Worm (Caenorhabditis elegans) whole organism, late embryonic: ENCODE results near the gene cox-11.

ENCODE experiments used
- C38D4.7 ChIP-seq: fragments of 200-800 bp; sonication (Bioruptor generic); optimal IDR thresholded peaks from 2 replicates; lab custom pipeline; 2018; ENCODE audit warnings: mild to moderate bottlenecking, missing genetic modification characterization, moderate library complexity, missing compliant biosample characterization
- K09A11.1 ChIP-seq: sonication (generic microtip); optimal IDR thresholded peaks from 2 replicates; lab custom pipeline; 2017; ENCODE audit warnings: antibody characterized with exemption, mild to moderate bottlenecking, missing genetic modification characterization, missing compliant biosample characterization; ENCODE audit not compliant: insufficient read depth
- ahr-1 ChIP-seq: sonication (generic microtip); optimal IDR thresholded peaks from 2 replicates; lab custom pipeline; 2016; ENCODE audit warnings: missing genetic modification characterization, missing compliant biosample characterization
- ama-1 ChIP-seq: fragments of 150-350 bp; optimal IDR thresholded peaks from 2 replicates; lab custom pipeline; 2014
- ceh-14 ChIP-seq: sonication (generic microtip); optimal IDR thresholded peaks from 2 replicates; lab custom pipeline; 2016; ENCODE audit warnings: missing genotype, missing genetic modification characterization, missing compliant biosample characterization
- ceh-18 ChIP-seq: sonication (generic microtip); optimal IDR thresholded peaks from 2 replicates; lab custom pipeline; 2016; ENCODE audit warnings: missing genetic modification characterization, missing compliant biosample characterization
- ceh-19 ChIP-seq: fragments of 200-800 bp; sonication (Bioruptor generic); optimal IDR thresholded peaks from 2 replicates; lab custom pipeline; 2018; ENCODE audit warnings: mild to moderate bottlenecking, missing genetic modification characterization, missing compliant biosample characterization
- ceh-22 ChIP-seq: sonication (generic microtip); optimal IDR thresholded peaks from 2 replicates; lab custom pipeline; 2017; ENCODE audit warnings: missing biosample characterization, missing genetic modification characterization
- ceh-24 ChIP-seq: sonication (generic microtip); optimal IDR thresholded peaks from 2 replicates; lab custom pipeline; 2016; ENCODE audit warnings: mild to moderate bottlenecking, missing genetic modification characterization, missing compliant biosample characterization
- ceh-30 ChIP-seq: fragments of 150-350 bp; optimal IDR thresholded peaks from 2 replicates; lab custom pipeline; 2014; ENCODE audit warnings: missing biosample characterization, missing genetic modification characterization
- ceh-31 ChIP-seq: sonication (generic microtip); optimal IDR thresholded peaks from 2 replicates; lab custom pipeline; 2016; ENCODE audit warnings: missing genetic modification characterization, missing compliant biosample characterization
- ceh-34 ChIP-seq: sonication (generic microtip); optimal IDR thresholded peaks from 2 replicates; lab custom pipeline; 2016; ENCODE audit warnings: mild to moderate bottlenecking, missing genetic modification characterization, missing compliant biosample characterization
- ceh-45 ChIP-seq: fragments of 200-800 bp; sonication (Bioruptor generic); IDR thresholded peaks from 2 replicates; pipeline ENCODE4 v1.3.6; 2022; ENCODE audit warnings: missing genetic modification reagents, missing genetic modification characterization, missing compliant biosample characterization
- ceh-6 ChIP-seq: fragments of 200-800 bp; sonication (Bioruptor generic); optimal IDR thresholded peaks from 2 replicates; lab custom pipeline; 2018; ENCODE audit warnings: mild to moderate bottlenecking, missing genetic modification characterization, missing compliant biosample characterization
- ceh-9 ChIP-seq: sonication (generic microtip); optimal IDR thresholded peaks from 2 replicates; lab custom pipeline; 2016; ENCODE audit warnings: mild to moderate bottlenecking, missing genetic modification characterization, inconsistent platforms, missing compliant biosample characterization
- che-1 ChIP-seq: sonication (generic microtip); optimal IDR thresholded peaks from 2 replicates; lab custom pipeline; 2016; ENCODE audit warnings: mild to moderate bottlenecking, missing genetic modification characterization, missing compliant biosample characterization
- dve-1 ChIP-seq: sonication (generic microtip); optimal IDR thresholded peaks from 2 replicates; lab custom pipeline; 2017; ENCODE audit warnings: antibody characterized with exemption, mild to moderate bottlenecking, missing genetic modification characterization, missing compliant biosample characterization
- elt-2 ChIP-seq: sonication (generic microtip); optimal IDR thresholded peaks from 2 replicates; lab custom pipeline; 2016; ENCODE audit warnings: missing genetic modification reagents, missing genetic modification characterization, missing compliant biosample characterization
- elt-4 ChIP-seq: sonication (generic microtip); optimal IDR thresholded peaks from 2 replicates; lab custom pipeline; 2016; ENCODE audit warnings: missing genetic modification characterization, missing compliant biosample characterization
- ets-4 ChIP-seq: sonication (generic microtip); optimal IDR thresholded peaks from 2 replicates; lab custom pipeline; 2016; ENCODE audit warnings: missing genetic modification characterization, missing compliant biosample characterization
- eyg-1 ChIP-seq: sonication (generic microtip); optimal IDR thresholded peaks from 2 replicates; lab custom pipeline; 2016; ENCODE audit warnings: missing genotype, missing genetic modification characterization, missing compliant biosample characterization
- fax-1 ChIP-seq: sonication (generic microtip); optimal IDR thresholded peaks from 2 replicates; lab custom pipeline; 2016; ENCODE audit warnings: missing genotype, missing genetic modification characterization, missing compliant biosample characterization
- fkh-10 ChIP-seq: fragments of 150-350 bp; optimal IDR thresholded peaks from 2 replicates; lab custom pipeline; 2014; ENCODE audit warnings: missing biosample characterization, missing genetic modification reagents, missing genetic modification characterization
- fkh-6 ChIP-seq: sonication (generic microtip); optimal IDR thresholded peaks from 2 replicates; lab custom pipeline; 2016; ENCODE audit warnings: missing genetic modification characterization, missing compliant biosample characterization
- gmeb-2 ChIP-seq: sonication (generic microtip); optimal IDR thresholded peaks from 2 replicates; lab custom pipeline; 2016; ENCODE audit warnings: missing genetic modification characterization, inconsistent platforms, missing compliant biosample characterization
- hlh-15 ChIP-seq: sonication (generic microtip); optimal IDR thresholded peaks from 2 replicates; lab custom pipeline; 2016; ENCODE audit warnings: missing genetic modification characterization, missing compliant biosample characterization
- hlh-30 ChIP-seq: sonication (generic microtip); optimal IDR thresholded peaks from 2 replicates; lab custom pipeline; 2017; ENCODE audit warnings: antibody characterized with exemption, missing genetic modification characterization, missing compliant biosample characterization; ENCODE audit not compliant: insufficient read depth
- hlh-8 ChIP-seq: sonication (generic microtip); optimal IDR thresholded peaks from 2 replicates; lab custom pipeline; 2016; ENCODE audit warnings: missing genotype, missing genetic modification characterization, missing compliant biosample characterization
- madf-2 ChIP-seq: sonication (generic microtip); optimal IDR thresholded peaks from 2 replicates; lab custom pipeline; 2017; ENCODE audit warnings: missing genetic modification characterization, missing compliant biosample characterization
- mec-3 ChIP-seq: sonication (generic microtip); optimal IDR thresholded peaks from 2 replicates; lab custom pipeline; 2016; ENCODE audit warnings: borderline replicate concordance, missing genetic modification characterization, missing compliant biosample characterization
- nhr-11 ChIP-seq: fragments of 150-350 bp; optimal IDR thresholded peaks from 2 replicates; lab custom pipeline; 2014; ENCODE audit warnings: missing biosample characterization, missing genetic modification characterization
- nhr-232 ChIP-seq: sonication (generic microtip); optimal IDR thresholded peaks from 2 replicates; lab custom pipeline; 2016; ENCODE audit warnings: missing genetic modification characterization, missing compliant biosample characterization
- npax-4 ChIP-seq: sonication (generic microtip); optimal IDR thresholded peaks from 2 replicates; lab custom pipeline; 2016; ENCODE audit warnings: missing genetic modification characterization, missing compliant biosample characterization
- odd-2 ChIP-seq: sonication (generic microtip); optimal IDR thresholded peaks from 2 replicates; lab custom pipeline; 2017; ENCODE audit warnings: antibody characterized with exemption, mild to moderate bottlenecking, missing genetic modification characterization, missing compliant biosample characterization
- pat-9 ChIP-seq: fragments of 200-800 bp; sonication (Bioruptor generic); optimal IDR thresholded peaks from 2 replicates; lab custom pipeline; 2018; ENCODE audit warnings: mild to moderate bottlenecking, missing genetic modification characterization, moderate library complexity, missing compliant biosample characterization
- pax-1 ChIP-seq: fragments of 150-350 bp; optimal IDR thresholded peaks from 2 replicates; lab custom pipeline; 2014; ENCODE audit warnings: missing biosample characterization, missing genetic modification characterization
- pha-2 ChIP-seq: sonication (generic microtip); optimal IDR thresholded peaks from 2 replicates; lab custom pipeline; 2017; ENCODE audit warnings: mild to moderate bottlenecking, missing genetic modification characterization, missing compliant biosample characterization
- pha-4 ChIP-seq: fragments of 150-350 bp; optimal IDR thresholded peaks from 2 replicates; lab custom pipeline; 2018; ENCODE audit warnings: missing biosample characterization, missing genetic modification reagents, missing genetic modification characterization
- pqm-1 ChIP-seq: sonication (generic microtip); optimal IDR thresholded peaks from 2 replicates; lab custom pipeline; 2016; ENCODE audit warnings: missing genetic modification characterization, missing compliant biosample characterization
- pros-1 ChIP-seq: fragments of 150-350 bp; optimal IDR thresholded peaks from 2 replicates; lab custom pipeline; 2014; ENCODE audit warnings: missing biosample characterization, missing genetic modification reagents, missing genetic modification characterization
- ref-2 ChIP-seq: sonication (generic microtip); optimal IDR thresholded peaks from 2 replicates; lab custom pipeline; 2016; ENCODE audit warnings: missing genetic modification characterization, missing compliant biosample characterization
- rnt-1 ChIP-seq: sonication (generic microtip); optimal IDR thresholded peaks from 2 replicates; lab custom pipeline; 2016; ENCODE audit warnings: missing genetic modification characterization, missing compliant biosample characterization
- sdc-2 ChIP-seq: sonication (generic microtip); optimal IDR thresholded peaks from 2 replicates; lab custom pipeline; 2016; ENCODE audit warnings: missing genotype, missing genetic modification characterization, missing compliant biosample characterization
- sox-2 ChIP-seq: fragments of 200-800 bp; sonication (Bioruptor generic); IDR thresholded peaks from 2 replicates; pipeline ENCODE4 v1.3.6; 2022; ENCODE audit warnings: missing genetic modification reagents, missing genetic modification characterization, missing compliant biosample characterization
- syd-9 ChIP-seq: sonication (generic microtip); optimal IDR thresholded peaks from 2 replicates; lab custom pipeline; 2016; ENCODE audit warnings: mild to moderate bottlenecking, missing genetic modification characterization, moderate library complexity, missing compliant biosample characterization
- tbx-2 ChIP-seq: sonication (generic microtip); optimal IDR thresholded peaks from 2 replicates; lab custom pipeline; 2016; ENCODE audit warnings: missing genetic modification characterization, missing compliant biosample characterization
- ttx-3 ChIP-seq: sonication (generic microtip); optimal IDR thresholded peaks from 2 replicates; lab custom pipeline; 2016; ENCODE audit warnings: missing genetic modification reagents, missing genetic modification characterization, missing compliant biosample characterization
- unc-42 ChIP-seq: sonication (generic microtip); optimal IDR thresholded peaks from 2 replicates; lab custom pipeline; 2016; ENCODE audit warnings: missing genotype, missing genetic modification characterization, missing compliant biosample characterization
- unc-55 ChIP-seq: sonication (generic microtip); optimal IDR thresholded peaks from 2 replicates; lab custom pipeline; 2017; ENCODE audit warnings: missing biosample characterization, missing genetic modification reagents, missing genetic modification characterization
- unc-86 ChIP-seq: sonication (generic microtip); optimal IDR thresholded peaks from 2 replicates; lab custom pipeline; 2016; ENCODE audit warnings: missing genetic modification characterization, missing compliant biosample characterization
- zip-5 ChIP-seq: sonication (generic microtip); optimal IDR thresholded peaks from 2 replicates; lab custom pipeline; 2016; ENCODE audit warnings: missing genetic modification characterization, missing compliant biosample characterization
- ztf-16 ChIP-seq: sonication (generic microtip); optimal IDR thresholded peaks from 2 replicates; lab custom pipeline; 2017; ENCODE audit warnings: missing genetic modification characterization, missing compliant biosample characterization

Gene cox-11

DNA sequence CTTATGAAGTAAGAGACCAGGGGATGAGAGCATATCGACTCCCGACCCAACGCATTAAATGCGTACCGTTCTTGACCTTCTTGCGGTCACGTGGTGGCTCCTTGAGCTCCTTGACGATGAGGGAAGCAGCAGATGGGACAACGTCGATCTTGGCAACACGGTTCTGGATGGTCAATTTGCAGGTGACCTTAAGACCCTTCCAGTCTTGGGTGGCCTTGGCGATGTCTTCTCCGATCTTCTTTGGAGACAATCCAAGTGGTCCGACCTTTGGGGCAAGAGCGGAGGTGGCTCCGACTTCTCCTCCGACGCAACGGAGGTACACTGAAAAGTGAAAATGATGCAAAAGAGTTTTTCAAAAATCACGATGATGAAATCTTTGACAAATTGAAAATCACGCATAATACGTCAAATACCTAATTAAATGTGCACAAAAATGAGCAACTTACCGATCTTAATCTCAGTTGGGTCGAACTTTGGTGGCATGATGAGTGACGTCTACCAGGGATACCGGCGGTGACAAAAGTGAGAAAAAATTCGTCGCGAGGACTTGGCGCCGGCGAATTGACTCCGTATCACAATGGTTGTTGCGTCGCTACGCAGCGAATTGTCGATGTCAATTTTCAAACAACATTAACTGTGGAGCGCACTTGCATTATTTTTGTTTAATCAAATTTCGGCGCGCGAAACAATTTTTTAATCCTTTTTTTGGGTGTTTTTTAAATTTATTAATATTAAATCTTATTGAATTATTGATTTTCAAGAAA is 3.9 kb upstream of the cox-11 start, which contains the start of gene rpl-12:
TSS of gene rpl-12 (minus strand) at position 574 of the 764 bp plus-strand sequence.
- no peak for TF ChIP-seq ahr-1 (tag; lab: Kevin White, UChicago)
- TF ChIP-seq ztf-16 (tag; lab: Kevin White, UChicago) = no peak
- no peak for TF ChIP-seq npax-4 (tag; lab: Kevin White, UChicago)
- TF ChIP-seq dve-1 (tag; lab: Kevin White, UChicago) = peak; percentile 83
- no peak for TF ChIP-seq ceh-22 (tag; lab: Kevin White, UChicago)
- TF ChIP-seq eyg-1 (tag; lab: Kevin White, UChicago) = peak; percentile 4
- TF ChIP-seq ama-1 (lab: Kevin White, UChicago) = no peak
- TF ChIP-seq ceh-31 (tag; lab: Kevin White, UChicago) = peak; percentile 92
- TF ChIP-seq sdc-2 (tag; lab: Kevin White, UChicago) = peak; percentile 3
- TF ChIP-seq ceh-34 (tag; lab: Kevin White, UChicago) = peak; percentile 98
- peak; percentile 59 for TF ChIP-seq pqm-1 (tag; lab: Kevin White, UChicago)
- no peak for TF ChIP-seq odd-2
- TF ChIP-seq mec-3 = no peak
- TF ChIP-seq fkh-6 = no peak
- TF ChIP-seq ceh-19 (GFP tag; lab: Kevin White, UChicago) = no peak
- TF ChIP-seq elt-4 (tag; lab: Kevin White, UChicago) = no peak
- peak; percentile 100 for TF ChIP-seq unc-42 (tag; lab: Kevin White, UChicago)
- TF ChIP-seq pros-1 (tag; lab: Kevin White, UChicago) = peak; percentile 73
- peak; percentile 82 for TF ChIP-seq unc-86 (tag; lab: Kevin White, UChicago)
- peak; percentile 16 for TF ChIP-seq hlh-8 (tag; lab: Kevin White, UChicago)
- no peak for TF ChIP-seq ceh-6 (GFP tag; lab: Kevin White, UChicago)
- peak; percentile 80 for TF ChIP-seq sox-2 (GFP tag; lab: Robert Waterston, UW)
- peak; percentile 92 for TF ChIP-seq ceh-14
- TF ChIP-seq ref-2 = peak; percentile 93
- peak; percentile 75 for TF ChIP-seq pax-1 (tag; lab: Kevin White, UChicago)
- TF ChIP-seq fkh-10 = peak; percentile 52
- TF ChIP-seq che-1 = no peak
- no peak for TF ChIP-seq zip-5 (tag; lab: Kevin White, UChicago)
- peak; percentile 79 for TF ChIP-seq unc-55 (GFP tag; lab: Kevin White, UChicago)
- TF ChIP-seq C38D4.7 (GFP tag; lab: Kevin White, UChicago) = no peak
- TF ChIP-seq nhr-232 = no peak
- TF ChIP-seq ceh-45 (GFP tag; lab: Robert Waterston, UW) = 0 out of 2 replicates have a peak, but pooled peaks have one; percentile 50
- TF ChIP-seq nhr-11 (tag; lab: Kevin White, UChicago) = no peak
- peak; percentile 94 for TF ChIP-seq ceh-18
- peak; percentile 33 for TF ChIP-seq pha-4 (tag; lab: Kevin White, UChicago)
- peak; percentile 84 for TF ChIP-seq elt-2
- TF ChIP-seq ceh-24 (tag; lab: Kevin White, UChicago) = no peak
- TF ChIP-seq syd-9 (tag; lab: Kevin White, UChicago) = peak; percentile 23
- TF ChIP-seq ceh-9 (tag; lab: Kevin White, UChicago) = no peak
- TF ChIP-seq pha-2 = peak; percentile 62
- peak; percentile 80 for TF ChIP-seq fax-1 (tag; lab: Kevin White, UChicago)
- peak; percentile 66 for TF ChIP-seq hlh-30
- no peak for TF ChIP-seq ceh-30 (tag; lab: Kevin White, UChicago)
- TF ChIP-seq ets-4 (tag; lab: Kevin White, UChicago) = peak; percentile 63
- TF ChIP-seq tbx-2 = peak; percentile 94
- TF ChIP-seq madf-2 (tag; lab: Kevin White, UChicago) = peak; percentile 66
- TF ChIP-seq rnt-1 (tag; lab: Kevin White, UChicago) = peak; percentile 73
- peak; percentile 44 for TF ChIP-seq K09A11.1
- peak; percentile 27 for TF ChIP-seq ttx-3 (tag; lab: Kevin White, UChicago)
- TF ChIP-seq gmeb-2 (tag; lab: Kevin White, UChicago) = peak; percentile 9
- peak; percentile 73 for TF ChIP-seq pat-9 (tag; lab: Kevin White, UChicago)
- TF ChIP-seq hlh-15 (tag; lab: Kevin White, UChicago) = no peak
